Worm (Caenorhabditis elegans) whole organism, L4 larva: ENCODE results near the gene degt-1.

ENCODE experiments used
- D1046.2 ChIP-seq: fragments of 200-800 bp; sonication (Bioruptor generic); IDR thresholded peaks from 2 replicates; pipeline ENCODE4 v1.3.6; 2022; ENCODE audit warnings: missing genetic modification characterization, missing compliant biosample characterization
- F10B5.3 ChIP-seq: sonication (generic microtip); optimal IDR thresholded peaks from 2 replicates; lab custom pipeline; 2016; ENCODE audit warnings: mild to moderate bottlenecking, missing genetic modification characterization, missing compliant biosample characterization
- F37D6.2 ChIP-seq: sonication (generic microtip); optimal IDR thresholded peaks from 2 replicates; lab custom pipeline; 2016; ENCODE audit warnings: mild to moderate bottlenecking, missing genetic modification characterization, missing compliant biosample characterization
- F49E8.2 ChIP-seq: sonication (generic microtip); optimal IDR thresholded peaks from 2 replicates; lab custom pipeline; 2016; ENCODE audit warnings: missing compliant biosample characterization, mild to moderate bottlenecking, missing genetic modification characterization, borderline replicate concordance
- T20F7.1 ChIP-seq: fragments of 200-800 bp; sonication (Bioruptor generic); optimal IDR thresholded peaks from 2 replicates; lab custom pipeline; 2018; ENCODE audit warnings: mild to moderate bottlenecking, missing genetic modification characterization, missing compliant biosample characterization
- Y5F2A.4 ChIP-seq: fragments of 200-800 bp; sonication (Bioruptor generic); optimal IDR thresholded peaks from 2 replicates; lab custom pipeline; 2018; ENCODE audit warnings: mild to moderate bottlenecking, missing genetic modification characterization, missing compliant biosample characterization
- Y75B8A.6 ChIP-seq: fragments of 200-800 bp; sonication (Bioruptor generic); IDR thresholded peaks from 2 replicates; pipeline ENCODE4 v1.3.6; 2022; ENCODE audit warnings: missing genetic modification reagents, missing genetic modification characterization, missing compliant biosample characterization
- ceh-20 ChIP-seq: fragments of 200-800 bp; sonication (Bioruptor generic); IDR thresholded peaks from 2 replicates; pipeline ENCODE4 v1.3.6; 2022; ENCODE audit warnings: missing genetic modification reagents, missing genetic modification characterization, missing compliant biosample characterization
- ceh-32 ChIP-seq: sonication (generic microtip); optimal IDR thresholded peaks from 2 replicates; lab custom pipeline; 2016; ENCODE audit warnings: mild to moderate bottlenecking, missing genetic modification characterization, missing compliant biosample characterization; ENCODE audit not compliant: poor library complexity
- cey-2 ChIP-seq: sonication (generic microtip); optimal IDR thresholded peaks from 3 replicates; lab custom pipeline; 2017; ENCODE audit warnings: missing genetic modification characterization, mild to moderate bottlenecking, missing compliant biosample characterization, antibody characterized with exemption, borderline replicate concordance; ENCODE audit not compliant: insufficient read depth
- daf-12 ChIP-seq: fragments of 150-350 bp; optimal IDR thresholded peaks from 2 replicates; lab custom pipeline; 2014; ENCODE audit warnings: missing biosample characterization, missing genetic modification reagents, missing genetic modification characterization
- daf-16 ChIP-seq, 3 experiments: sonication (generic microtip); optimal IDR thresholded peaks; 2 replicates each; lab custom pipeline; 2016 to 2017; ENCODE audit warnings: missing genetic modification characterization in 3 of 3, missing genetic modification reagents in 3 of 3, mild to moderate bottlenecking in 2 of 3, missing compliant biosample characterization in 2 of 3, missing biosample characterization in 1 of 3, moderate library complexity in 1 of 3
- dmd-6 ChIP-seq: fragments of 200-800 bp; sonication (Bioruptor generic); IDR thresholded peaks from 2 replicates; pipeline ENCODE4 v1.3.6; 2022; ENCODE audit warnings: missing genetic modification reagents, missing genetic modification characterization, missing compliant biosample characterization
- dpl-1 ChIP-seq: fragments of 150-350 bp; optimal IDR thresholded peaks from 2 replicates; lab custom pipeline; 2014; ENCODE audit warnings: missing biosample characterization, missing genetic modification reagents, missing genetic modification characterization
- duxl-1 ChIP-seq: sonication (generic microtip); optimal IDR thresholded peaks from 2 replicates; lab custom pipeline; 2016; ENCODE audit warnings: mild to moderate bottlenecking, missing genetic modification characterization, moderate library complexity, missing compliant biosample characterization; ENCODE audit not compliant: poor library complexity
- dve-1 ChIP-seq: sonication (generic microtip); optimal IDR thresholded peaks from 2 replicates; lab custom pipeline; 2017; ENCODE audit warnings: antibody characterized with exemption, mild to moderate bottlenecking, missing genetic modification characterization, missing compliant biosample characterization; ENCODE audit not compliant: insufficient read depth
- hlh-11 ChIP-seq: fragments of 200-800 bp; sonication (Bioruptor generic); optimal IDR thresholded peaks from 2 replicates; lab custom pipeline; 2018; ENCODE audit warnings: mild to moderate bottlenecking, missing genetic modification characterization, missing compliant biosample characterization
- hlh-30 ChIP-seq: sonication (generic microtip); optimal IDR thresholded peaks from 2 replicates; lab custom pipeline; 2017; ENCODE audit warnings: antibody characterized with exemption, mild to moderate bottlenecking, missing genetic modification characterization, missing compliant biosample characterization; ENCODE audit not compliant: insufficient read depth
- lin-38 ChIP-seq: fragments of 200-800 bp; sonication (Bioruptor generic); IDR thresholded peaks from 2 replicates; pipeline ENCODE4 v1.3.6; 2022; ENCODE audit warnings: missing genetic modification reagents, missing genetic modification characterization, missing compliant biosample characterization
- lsy-2 ChIP-seq, 2 experiments: fragments of 150-350 bp in 1 of 2; sonication (generic microtip) in 1 of 2; optimal IDR thresholded peaks; 2 replicates each; lab custom pipeline; 2014 to 2017; ENCODE audit warnings: missing biosample characterization in 2 of 2, missing genetic modification characterization in 2 of 2
- madf-5 ChIP-seq, 2 experiments: fragments of 200-800 bp; sonication (Bioruptor generic); IDR thresholded peaks; 2 replicates each; pipeline ENCODE4 v1.3.6; 2022; ENCODE audit warnings: missing compliant biosample characterization in 2 of 2, missing genetic modification characterization in 2 of 2
- mdl-1 ChIP-seq, 2 experiments: fragments of 150-350 bp in 1 of 2; sonication (generic microtip) in 1 of 2; optimal IDR thresholded peaks; 2 replicates each; lab custom pipeline; 2014 to 2017; ENCODE audit warnings: missing biosample characterization in 2 of 2, missing genetic modification characterization in 2 of 2
- mdt-29 ChIP-seq: fragments of 200-800 bp; sonication (Bioruptor generic); IDR thresholded peaks from 2 replicates; pipeline ENCODE4 v1.3.6; 2022; ENCODE audit warnings: missing genetic modification reagents, missing genetic modification characterization, missing compliant biosample characterization
- mep-1 ChIP-seq: fragments of 150-350 bp; sonication (generic microtip); optimal IDR thresholded peaks from 3 replicates; lab custom pipeline; 2014; ENCODE audit warnings: missing biosample characterization, missing genetic modification characterization
- mxl-3 ChIP-seq: fragments of 200-800 bp; sonication (Bioruptor generic); optimal IDR thresholded peaks from 2 replicates; lab custom pipeline; 2018; ENCODE audit warnings: mild to moderate bottlenecking, missing genetic modification characterization, missing compliant biosample characterization
- nhr-102 ChIP-seq: sonication (generic microtip); optimal IDR thresholded peaks from 2 replicates; lab custom pipeline; 2016; ENCODE audit warnings: mild to moderate bottlenecking, missing genetic modification characterization, moderate library complexity, missing compliant biosample characterization
- nhr-11 ChIP-seq: fragments of 150-350 bp; optimal IDR thresholded peaks from 2 replicates; lab custom pipeline; 2014; ENCODE audit warnings: missing biosample characterization, missing genetic modification characterization
- nhr-237 ChIP-seq: sonication (generic microtip); optimal IDR thresholded peaks from 2 replicates; lab custom pipeline; 2017; ENCODE audit warnings: missing biosample characterization, missing genetic modification characterization
- nhr-28 ChIP-seq: fragments of 150-350 bp; optimal IDR thresholded peaks from 2 replicates; lab custom pipeline; 2014; ENCODE audit warnings: missing biosample characterization, missing genetic modification characterization
- nhr-48 ChIP-seq: sonication (generic microtip); optimal IDR thresholded peaks from 2 replicates; lab custom pipeline; 2016; ENCODE audit warnings: mild to moderate bottlenecking, missing genetic modification characterization, missing compliant biosample characterization
- nhr-77 ChIP-seq: fragments of 150-350 bp; optimal IDR thresholded peaks from 2 replicates; lab custom pipeline; 2014; ENCODE audit warnings: missing biosample characterization, missing genetic modification characterization
- pha-4 ChIP-seq, 2 experiments: fragments of 150-350 bp in 1 of 2; fragments of 200-800 bp in 1 of 2; sonication (Bioruptor generic) in 1 of 2; IDR thresholded peaks in 1 of 2; optimal IDR thresholded peaks in 1 of 2; 2 replicates each; pipeline versions ENCODE4 v1.3.6 to Lab custom; 2014 to 2022; ENCODE audit warnings: missing genetic modification characterization in 2 of 2, missing genetic modification reagents in 2 of 2, missing biosample characterization in 1 of 2, missing compliant biosample characterization in 1 of 2
- php-3 ChIP-seq: fragments of 200-800 bp; sonication (Bioruptor generic); IDR thresholded peaks from 2 replicates; pipeline ENCODE4 v1.3.6; 2022; ENCODE audit warnings: missing genetic modification reagents, missing genetic modification characterization, missing compliant biosample characterization
- pqm-1 ChIP-seq: sonication (generic microtip); optimal IDR thresholded peaks from 2 replicates; lab custom pipeline; 2017; ENCODE audit warnings: missing biosample characterization, missing genetic modification characterization
- rbr-2 ChIP-seq: sonication (generic microtip); optimal IDR thresholded peaks from 2 replicates; lab custom pipeline; 2016; ENCODE audit warnings: missing genotype, missing genetic modification characterization, missing compliant biosample characterization
- saeg-2 ChIP-seq: fragments of 200-800 bp; sonication (Bioruptor generic); IDR thresholded peaks from 2 replicates; pipeline ENCODE4 v1.3.6; 2022; ENCODE audit warnings: missing genetic modification reagents, missing genetic modification characterization, missing compliant biosample characterization
- zfp-2 ChIP-seq: sonication (generic microtip); optimal IDR thresholded peaks from 2 replicates; lab custom pipeline; 2016; ENCODE audit warnings: mild to moderate bottlenecking, missing genetic modification characterization, missing compliant biosample characterization
- ztf-7 ChIP-seq: fragments of 150-350 bp; optimal IDR thresholded peaks from 2 replicates; lab custom pipeline; 2014; ENCODE audit warnings: missing biosample characterization, missing genetic modification characterization

Gene degt-1

DNA sequence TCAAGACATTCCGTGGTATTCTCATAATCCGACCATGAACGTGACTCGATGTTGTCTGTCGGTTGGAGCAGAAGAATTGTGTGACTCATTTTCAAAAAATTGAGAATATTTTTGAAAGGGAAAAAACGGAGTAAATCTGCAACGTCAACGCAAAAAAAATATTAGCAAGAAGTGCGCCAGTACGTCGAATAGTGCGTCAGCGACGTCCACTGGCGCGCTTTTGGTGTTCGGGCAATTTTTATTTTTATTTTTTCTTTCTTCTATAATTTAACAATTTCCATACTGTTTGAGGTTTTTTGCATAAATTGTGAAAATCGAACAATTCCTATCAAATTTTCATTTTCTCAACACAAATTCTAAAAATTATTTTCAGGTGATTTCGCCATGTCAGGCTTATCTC is 38.8 kb downstream of the degt-1 start, which contains the start of the genes erh-1 and lpd-9 (continued):
- peak; percentile 26 for TF ChIP-seq mxl-3
- peak; percentile 62; the same call in 1 of the 2 replicates for TF ChIP-seq pha-4 (GFP tag; IDR thresholded peaks at IDR 0.05; lab: Robert Waterston, UW)
- peak; percentile 82 for TF ChIP-seq pha-4 (tag; optimal IDR thresholded peaks at IDR 0.05; lab: Kevin White, UChicago)
- TF ChIP-seq madf-5 (GFP tag; IDR thresholded peaks at IDR 0.05; lab: Robert Waterston, UW): no peak
- TF ChIP-seq mep-1: peak; percentile 80
- TF ChIP-seq T20F7.1 (GFP tag; lab: Kevin White, UChicago): peak; percentile 74
- TF ChIP-seq daf-12 (tag; lab: Kevin White, UChicago): no peak
- TF ChIP-seq nhr-11 (tag; lab: Kevin White, UChicago): peak; percentile 13
- TF ChIP-seq dpl-1 (GFP tag; lab: Kevin White, UChicago): peak; percentile 80
- TF ChIP-seq ceh-20 (GFP tag; lab: Robert Waterston, UW): peak; percentile 78
- no peak for TF ChIP-seq D1046.2 (GFP tag; lab: Robert Waterston, UW)
- TF ChIP-seq ztf-7: peak; percentile 38
- no peak for TF ChIP-seq nhr-237 (tag; lab: Kevin White, UChicago)
- TF ChIP-seq cey-2 (tag; lab: Kevin White, UChicago): no peak
- peak in 1 of 2 experiments; percentile 32 for TF ChIP-seq mdl-1 (tag; optimal IDR thresholded peaks at IDR 0.05; lab: Kevin White, UChicago)
- peak; percentile 84 for TF ChIP-seq lin-38 (GFP tag; lab: Robert Waterston, UW)
- peak; percentile 66 for TF ChIP-seq nhr-48 (tag; lab: Kevin White, UChicago)
- TF ChIP-seq nhr-77: peak; percentile 46
- TF ChIP-seq nhr-102 (tag; lab: Kevin White, UChicago): peak; percentile 76
- peak; percentile 73 for TF ChIP-seq dmd-6 (GFP tag; lab: Robert Waterston, UW)
- peak; percentile 20 for TF ChIP-seq zfp-2 (tag; lab: Kevin White, UChicago)
- peak; percentile 73; the same call in 1 of the 2 replicates for TF ChIP-seq php-3 (GFP tag; lab: Robert Waterston, UW)
- no peak for TF ChIP-seq Y5F2A.4 (GFP tag; lab: Kevin White, UChicago)
- TF ChIP-seq F37D6.2 (tag; lab: Kevin White, UChicago): peak; percentile 50
- TF ChIP-seq rbr-2 (tag; lab: Kevin White, UChicago): peak; percentile 77
- peak; percentile 69 for TF ChIP-seq dve-1 (tag; lab: Kevin White, UChicago)
- TF ChIP-seq Y75B8A.6 (GFP tag; lab: Robert Waterston, UW): no peak
- TF ChIP-seq duxl-1: peak; percentile 66
- TF ChIP-seq mdt-29: 0 out of 2 replicates have a peak, but pooled peaks have one; percentile 29
- TF ChIP-seq F49E8.2: peak; percentile 33
- TF ChIP-seq hlh-30: peak; percentile 62
- peak; percentile 49 for TF ChIP-seq F10B5.3
- TF ChIP-seq, all 104 proteins: peak for 35

DNA sequence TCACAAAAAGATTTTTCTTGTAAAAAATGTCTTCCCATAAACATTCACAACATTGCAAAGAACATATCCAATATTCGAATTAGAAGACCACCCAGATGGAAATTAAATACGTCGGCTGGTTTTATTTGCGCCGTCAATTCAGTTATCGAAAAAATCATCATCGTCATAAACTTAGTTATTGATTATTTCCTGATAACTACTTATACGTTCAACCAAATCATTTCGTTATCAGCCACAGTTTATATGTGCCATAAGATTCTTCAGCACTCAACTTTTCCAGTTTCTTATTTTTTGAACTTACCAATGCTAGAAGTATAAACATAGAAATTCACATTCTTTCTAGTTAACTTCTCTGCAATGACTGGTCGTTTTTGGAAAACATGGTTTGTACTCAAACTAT is 40.5 kb downstream of the degt-1 start:
- TF ChIP-seq dmd-6 (GFP tag; lab: Robert Waterston, UW) (peak; percentile 58; the same call in 1 of the 2 replicates), nhr-77 (peak; percentile 29), saeg-2 (no peak), pqm-1 (peak; percentile 83), lsy-2 (tag; optimal IDR thresholded peaks at IDR 0.05; lab: Kevin White, UChicago) (no peak), ceh-32 (tag; lab: Kevin White, UChicago) (no peak), daf-16 (GFP tag; optimal IDR thresholded peaks at IDR 0.05; lab: Kevin White, UChicago) (no peak), daf-16 (tag; optimal IDR thresholded peaks at IDR 0.05; lab: Kevin White, UChicago) (peak; percentile 57), nhr-28 (tag; lab: Kevin White, UChicago) (peak; percentile 72), hlh-11 (tag; lab: Kevin White, UChicago) (peak; percentile 46), dve-1 (tag; lab: Kevin White, UChicago) (peak; percentile 27), php-3 (GFP tag; lab: Robert Waterston, UW) (peak; percentile 88)
